Worm (Caenorhabditis elegans) whole organism, young adult: Measurements from ENCODE around the gene gcy-31.

Experiments used
- let-607 ChIP-seq, 2 experiments: fragments of 200-800 bp in 1 of 2; sonication (Bioruptor generic) in 1 of 2; sonication (generic microtip) in 1 of 2; optimal IDR thresholded peaks; 2 replicates each; lab custom pipeline; 2016 to 2018; ENCODE audit warnings: mild to moderate bottlenecking in 2 of 2, missing compliant biosample characterization in 2 of 2, missing genetic modification characterization in 2 of 2, moderate library complexity in 2 of 2, missing genotype in 1 of 2
- nhr-27 ChIP-seq: fragments of 200-800 bp; sonication (Bioruptor generic); optimal IDR thresholded peaks from 2 replicates; lab custom pipeline; 2018; ENCODE audit warnings: mild to moderate bottlenecking, missing genetic modification characterization, moderate library complexity, missing compliant biosample characterization
- pha-4 ChIP-seq: fragments of 150-350 bp; sonication (generic microtip); optimal IDR thresholded peaks from 2 replicates; lab custom pipeline; 2014; ENCODE audit warnings: missing biosample characterization, missing genetic modification reagents, missing genetic modification characterization
- sea-2 ChIP-seq: fragments of 200-800 bp; sonication (Bioruptor generic); IDR thresholded peaks from 2 replicates; pipeline ENCODE4 v1.3.6; 2022; ENCODE audit warnings: missing genetic modification characterization, missing compliant biosample characterization

ce11 chrX:2401883-2402282 is 25.4 kb downstream of the gcy-31 start, which contains the start of gene dhhc-9:
- no peak for TF ChIP-seq pha-4 (tag; lab: Kevin White, UChicago)
- TF ChIP-seq let-607 (tag; optimal IDR thresholded peaks at IDR 0.05; lab: Kevin White, UChicago): no peak
- no peak for TF ChIP-seq sea-2
- TF ChIP-seq nhr-27: no peak
